Worm (Caenorhabditis elegans) whole organism, early embryonic: ENCODE data around the gene deg-1.

Experiments
- aly-1 ChIP-seq: sonication (generic microtip); optimal IDR thresholded peaks from 2 replicates; lab custom pipeline; 2016; ENCODE audit warnings: missing genetic modification characterization, missing compliant biosample characterization
- ama-1 ChIP-seq: fragments of 150-350 bp; optimal IDR thresholded peaks from 2 replicates; lab custom pipeline; 2014
- ceh-13 ChIP-seq: fragments of 200-800 bp; sonication (Bioruptor generic); optimal IDR thresholded peaks from 2 replicates; lab custom pipeline; 2018; ENCODE audit warnings: mild to moderate bottlenecking, missing genetic modification characterization, missing compliant biosample characterization
- ets-7 ChIP-seq: sonication (generic microtip); optimal IDR thresholded peaks from 2 replicates; lab custom pipeline; 2016; ENCODE audit warnings: missing genotype, missing genetic modification characterization, missing compliant biosample characterization
- flt-1 ChIP-seq: fragments of 200-800 bp; sonication (Bioruptor generic); IDR thresholded peaks from 2 replicates; pipeline ENCODE4 v1.3.6; 2022; ENCODE audit warnings: missing genetic modification characterization, missing compliant biosample characterization
- hnd-1 ChIP-seq: sonication (generic microtip); optimal IDR thresholded peaks from 2 replicates; lab custom pipeline; 2016; ENCODE audit warnings: missing genetic modification characterization, missing compliant biosample characterization
- scrt-1 ChIP-seq: fragments of 200-800 bp; sonication (Bioruptor generic); IDR thresholded peaks from 2 replicates; pipeline ENCODE4 v1.3.6; 2022; ENCODE audit warnings: missing genetic modification characterization, missing compliant biosample characterization
- tbx-11 ChIP-seq: fragments of 200-800 bp; sonication (Bioruptor generic); IDR thresholded peaks from 2 replicates; pipeline ENCODE4 v1.3.6; 2022; ENCODE audit warnings: missing genetic modification characterization, missing compliant biosample characterization

- TF ChIP-seq ama-1 (lab: Kevin White, UChicago) (no peak), tbx-11 (GFP tag; lab: Robert Waterston, UW) (no peak), ceh-13 (no peak), flt-1 (GFP tag; lab: Robert Waterston, UW) (no peak), ets-7 (tag; lab: Kevin White, UChicago) (no peak), aly-1 (no peak), hnd-1 (tag; lab: Kevin White, UChicago) (no peak), scrt-1 (no peak)
Observed at ce11 chrX:7733571-7733970, 19.3 kb upstream of the deg-1 start.
